Worm (Caenorhabditis elegans) whole organism, late embryonic: ENCODE data around the gene C24B5.4.

ENCODE experiments used
- C38D4.7 ChIP-seq: fragments of 200-800 bp; sonication (Bioruptor generic); optimal IDR thresholded peaks from 2 replicates; lab custom pipeline; 2018; ENCODE audit warnings: mild to moderate bottlenecking, missing genetic modification characterization, moderate library complexity, missing compliant biosample characterization
- ama-1 ChIP-seq: fragments of 150-350 bp; optimal IDR thresholded peaks from 2 replicates; lab custom pipeline; 2014
- ceh-18 ChIP-seq: sonication (generic microtip); optimal IDR thresholded peaks from 2 replicates; lab custom pipeline; 2016; ENCODE audit warnings: missing genetic modification characterization, missing compliant biosample characterization
- ceh-24 ChIP-seq: sonication (generic microtip); optimal IDR thresholded peaks from 2 replicates; lab custom pipeline; 2016; ENCODE audit warnings: mild to moderate bottlenecking, missing genetic modification characterization, missing compliant biosample characterization
- hlh-13 ChIP-seq: fragments of 200-800 bp; sonication (Bioruptor generic); optimal IDR thresholded peaks from 2 replicates; lab custom pipeline; 2018; ENCODE audit warnings: mild to moderate bottlenecking, missing genetic modification characterization, missing compliant biosample characterization
- nhr-232 ChIP-seq: sonication (generic microtip); optimal IDR thresholded peaks from 2 replicates; lab custom pipeline; 2016; ENCODE audit warnings: missing genetic modification characterization, missing compliant biosample characterization
- npax-4 ChIP-seq: sonication (generic microtip); optimal IDR thresholded peaks from 2 replicates; lab custom pipeline; 2016; ENCODE audit warnings: missing genetic modification characterization, missing compliant biosample characterization
- pag-3 ChIP-seq: sonication (generic microtip); optimal IDR thresholded peaks from 2 replicates; lab custom pipeline; 2016; ENCODE audit warnings: missing compliant biosample characterization, missing genetic modification characterization, borderline replicate concordance
- pha-4 ChIP-seq: fragments of 150-350 bp; optimal IDR thresholded peaks from 2 replicates; lab custom pipeline; 2018; ENCODE audit warnings: missing biosample characterization, missing genetic modification reagents, missing genetic modification characterization
- pros-1 ChIP-seq: fragments of 150-350 bp; optimal IDR thresholded peaks from 2 replicates; lab custom pipeline; 2014; ENCODE audit warnings: missing biosample characterization, missing genetic modification reagents, missing genetic modification characterization
- sox-4 ChIP-seq: sonication (generic microtip); optimal IDR thresholded peaks from 2 replicates; lab custom pipeline; 2017; ENCODE audit warnings: mild to moderate bottlenecking, missing genetic modification characterization, inconsistent platforms, missing compliant biosample characterization
- tbx-7 ChIP-seq: sonication (generic microtip); optimal IDR thresholded peaks from 2 replicates; lab custom pipeline; 2016; ENCODE audit warnings: missing genotype, missing genetic modification characterization, missing compliant biosample characterization
- unc-42 ChIP-seq: sonication (generic microtip); optimal IDR thresholded peaks from 2 replicates; lab custom pipeline; 2016; ENCODE audit warnings: missing genotype, missing genetic modification characterization, missing compliant biosample characterization
- unc-55 ChIP-seq: sonication (generic microtip); optimal IDR thresholded peaks from 2 replicates; lab custom pipeline; 2017; ENCODE audit warnings: missing biosample characterization, missing genetic modification reagents, missing genetic modification characterization

DNA sequence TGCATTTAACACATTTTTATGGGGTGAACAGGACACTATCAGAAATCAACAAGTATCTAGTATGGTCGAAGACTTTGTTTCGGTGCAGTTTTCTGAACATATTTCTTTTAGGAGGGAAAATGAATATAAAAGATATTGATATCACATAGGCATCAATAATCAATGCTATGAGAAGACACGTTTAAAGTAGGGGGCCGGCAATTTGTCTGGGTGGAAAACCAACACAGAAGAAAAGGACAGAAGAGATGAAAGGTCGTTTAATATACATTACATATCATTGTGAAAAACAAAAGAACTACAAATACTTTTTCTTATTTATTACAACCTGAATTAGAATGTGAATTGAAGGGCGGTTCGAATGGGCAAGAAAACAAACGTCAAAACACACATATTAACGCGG is 44.8 kb downstream of the C24B5.4 start:
- TF ChIP-seq pha-4 (tag; lab: Kevin White, UChicago) (no peak), tbx-7 (tag; lab: Kevin White, UChicago) (no peak), ceh-24 (no peak), unc-42 (no peak), ceh-18 (no peak), npax-4 (no peak), C38D4.7 (no peak), hlh-13 (GFP tag; lab: Kevin White, UChicago) (no peak), pros-1 (tag; lab: Kevin White, UChicago) (no peak), sox-4 (tag; lab: Kevin White, UChicago) (no peak), pag-3 (tag; lab: Kevin White, UChicago) (no peak), unc-55 (GFP tag; lab: Kevin White, UChicago) (no peak), nhr-232 (no peak), ama-1 (lab: Kevin White, UChicago) (no peak)
